Worm (Caenorhabditis elegans) whole organism, L3 larva: ENCODE results near the gene K01A12.3.

ENCODE experiments used
- R02D3.7 ChIP-seq: fragments of 150-350 bp; optimal IDR thresholded peaks from 2 replicates; lab custom pipeline; 2014; ENCODE audit warnings: missing biosample characterization, missing genetic modification characterization
- ama-1 ChIP-seq: fragments of 150-350 bp; optimal IDR thresholded peaks from 2 replicates; lab custom pipeline; 2018
- egl-27 ChIP-seq: sonication (generic microtip); optimal IDR thresholded peaks from 4 replicates; lab custom pipeline; 2017; ENCODE audit warnings: missing biosample characterization, missing genetic modification reagents, missing genetic modification characterization
- egl-5 ChIP-seq: fragments of 150-350 bp; optimal IDR thresholded peaks from 2 replicates; lab custom pipeline; 2017; ENCODE audit warnings: missing biosample characterization, missing genetic modification reagents, missing genetic modification characterization, inconsistent platforms
- elt-3 ChIP-seq, 3 experiments: fragments of 150-350 bp in 1 of 3; sonication (generic microtip) in 2 of 3; optimal IDR thresholded peaks; 2 replicates in 2 of 3; 4 replicates in 1 of 3; lab custom pipeline; 2014 to 2017; ENCODE audit warnings: missing biosample characterization in 3 of 3, missing genetic modification characterization in 3 of 3
- mdl-1 ChIP-seq: fragments of 150-350 bp; optimal IDR thresholded peaks from 2 replicates; lab custom pipeline; 2014; ENCODE audit warnings: missing biosample characterization, missing genetic modification characterization
- mml-1 ChIP-seq: fragments of 150-350 bp; sonication (generic microtip); optimal IDR thresholded peaks from 3 replicates; lab custom pipeline; 2014; ENCODE audit warnings: missing biosample characterization, missing genetic modification characterization
- nhr-11 ChIP-seq: fragments of 150-350 bp; optimal IDR thresholded peaks from 2 replicates; lab custom pipeline; 2014; ENCODE audit warnings: missing biosample characterization, missing genetic modification characterization
- nhr-12 ChIP-seq: fragments of 150-350 bp; optimal IDR thresholded peaks from 2 replicates; lab custom pipeline; 2014; ENCODE audit warnings: missing biosample characterization, missing genetic modification characterization
- nhr-28 ChIP-seq: fragments of 150-350 bp; optimal IDR thresholded peaks from 2 replicates; lab custom pipeline; 2014; ENCODE audit warnings: missing biosample characterization, missing genetic modification characterization
- nhr-76 ChIP-seq: fragments of 150-350 bp; sonication (generic microtip); optimal IDR thresholded peaks from 5 replicates; lab custom pipeline; 2014; ENCODE audit warnings: missing biosample characterization, missing genetic modification characterization
- pqm-1 ChIP-seq: fragments of 150-350 bp; optimal IDR thresholded peaks from 2 replicates; lab custom pipeline; 2017; ENCODE audit warnings: missing biosample characterization, missing genetic modification characterization, inconsistent platforms
- unc-62 ChIP-seq: fragments of 150-350 bp; sonication (generic microtip); optimal IDR thresholded peaks from 4 replicates; lab custom pipeline; 2014; ENCODE audit warnings: missing biosample characterization, missing genetic modification reagents, missing genetic modification characterization
- ztf-11 ChIP-seq: fragments of 150-350 bp; optimal IDR thresholded peaks from 2 replicates; lab custom pipeline; 2014; ENCODE audit warnings: missing biosample characterization, missing genetic modification characterization

DNA sequence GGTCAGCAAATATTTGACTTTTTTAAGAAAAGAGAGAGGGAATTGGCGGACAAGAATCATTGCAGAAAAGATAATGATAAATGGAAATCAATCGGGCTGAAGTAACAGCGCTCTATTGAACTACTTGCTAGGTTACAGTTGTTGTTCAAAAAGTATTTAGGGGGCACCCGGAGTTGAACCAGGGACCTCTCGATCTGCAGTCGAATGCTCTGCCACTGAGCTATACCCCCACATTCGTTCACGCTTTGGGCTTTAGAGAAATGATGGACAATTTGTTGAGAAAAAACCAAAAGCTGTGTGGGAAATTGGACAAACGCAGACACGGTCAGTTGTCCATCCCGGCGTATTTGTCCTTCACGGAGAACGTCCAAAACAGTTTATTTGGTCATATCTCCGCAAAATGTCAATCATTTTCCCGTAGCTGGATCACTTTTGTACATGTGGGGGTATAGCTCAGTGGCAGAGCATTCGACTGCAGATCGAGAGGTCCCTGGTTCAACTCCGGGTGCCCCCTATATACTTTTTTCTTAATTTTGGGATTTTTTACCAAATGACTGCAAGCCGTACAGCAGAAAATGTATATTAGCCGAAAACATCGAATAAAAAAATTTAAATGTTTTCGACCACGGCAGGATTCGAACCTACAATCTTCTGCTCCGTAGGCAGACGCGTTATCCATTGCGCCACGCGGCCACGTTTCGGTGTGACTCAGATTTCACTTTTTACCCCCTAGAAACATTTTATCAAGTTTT is 974 bp downstream of the K01A12.3 start:
- TF ChIP-seq egl-5 (tag; lab: Kevin White, UChicago), result no peak
- no peak for TF ChIP-seq unc-62 (GFP tag; lab: Kevin White, UChicago)
- no peak for TF ChIP-seq ztf-11 (tag; lab: Kevin White, UChicago)
- peak; percentile 50 for TF ChIP-seq egl-27
- no peak for TF ChIP-seq R02D3.7 (tag; lab: Kevin White, UChicago)
- no peak for TF ChIP-seq nhr-76
- TF ChIP-seq nhr-11 (tag; lab: Kevin White, UChicago), result no peak
- no peak for TF ChIP-seq mdl-1 (tag; lab: Kevin White, UChicago)
- TF ChIP-seq ama-1 (lab: Kevin White, UChicago), result no peak
- no peak for TF ChIP-seq elt-3 (tag; optimal IDR thresholded peaks at IDR 0.05; lab: Kevin White, UChicago)
- TF ChIP-seq pqm-1 (tag; lab: Kevin White, UChicago), result no peak
- no peak for TF ChIP-seq mml-1 (tag; lab: Kevin White, UChicago)
- no peak for TF ChIP-seq nhr-28 (tag; lab: Kevin White, UChicago)
- no peak for TF ChIP-seq nhr-12 (tag; lab: Kevin White, UChicago)
